Worm (Caenorhabditis elegans): Measurements from ENCODE around the gene E02H1.1.

DNA sequence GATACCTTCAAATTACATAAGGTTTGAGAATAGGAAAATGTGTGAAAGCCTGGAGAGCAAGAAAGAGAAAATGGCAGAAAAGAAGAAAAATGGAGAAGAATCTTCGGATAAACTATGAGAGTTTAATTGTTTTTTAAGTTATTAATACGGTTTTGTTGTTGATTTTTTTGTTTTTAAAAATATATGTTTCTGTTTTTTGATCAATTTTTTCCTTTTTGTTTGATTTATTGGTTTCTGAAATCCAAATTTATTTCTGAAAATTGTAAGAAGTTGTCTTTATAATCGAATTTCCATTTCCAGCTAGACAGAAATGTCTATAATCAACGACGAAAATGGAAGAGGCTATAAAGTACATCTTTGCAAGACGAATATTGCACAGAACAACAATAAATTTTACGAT is 1.8 kb upstream of the E02H1.1 start, which contains the start of gene parp-2:
- TF ChIP-seq blmp-1 (tag; optimal IDR thresholded peaks at IDR 0.05) (no peak), unc-120 (tag; optimal IDR thresholded peaks at IDR 0.05; ENCODE audit: poor library complexity, severe bottlenecking) (no peak)

Data from whole organism, mixed stage, embryonic.